Fruit fly (Drosophila melanogaster) whole organism, embryonic: ENCODE measurements around the gene Shmt.

Source experiments
- Aef1 ChIP-seq: fragments of 200-800 bp; sonication (Bioruptor generic); IDR thresholded peaks from 3 replicates; pipeline ENCODE4 v1.3.6; 2022; ENCODE audit warnings: missing biosample characterization, missing genetic modification characterization
- Awh ChIP-seq: fragments of 200-800 bp; sonication (Bioruptor generic); IDR thresholded peaks from 2 replicates; pipeline ENCODE4, ENCODE4 v1.3.6; 2022; ENCODE audit warnings: missing biosample characterization, missing genetic modification characterization
- CG11504 ChIP-seq: fragments of 200-800 bp; sonication (Bioruptor generic); optimal IDR thresholded peaks from 3 replicates; lab custom pipeline; 2019; ENCODE audit warnings: missing biosample characterization, mild to moderate bottlenecking, missing genetic modification characterization, moderate library complexity
- CG12071 ChIP-seq: fragments of 200-800 bp; sonication (Bioruptor generic); optimal IDR thresholded peaks from 3 replicates; lab custom pipeline; 2018; ENCODE audit warnings: missing biosample characterization, mild to moderate bottlenecking, missing genetic modification characterization
- CG12155 ChIP-seq: fragments of 200-800 bp; sonication (Bioruptor generic); optimal IDR thresholded peaks from 3 replicates; lab custom pipeline; 2016; ENCODE audit warnings: missing biosample characterization, missing genetic modification characterization
- CG13296 ChIP-seq: fragments of 200-800 bp; sonication (Bioruptor generic); optimal IDR thresholded peaks from 3 replicates; lab custom pipeline; 2018; ENCODE audit warnings: missing biosample characterization, mild to moderate bottlenecking, missing genetic modification characterization
- CG15073 ChIP-seq: fragments of 200-800 bp; sonication (Bioruptor generic); optimal IDR thresholded peaks from 2 replicates; lab custom pipeline; 2016; ENCODE audit warnings: missing biosample characterization, missing genetic modification characterization
- CG15601 ChIP-seq: fragments of 200-800 bp; sonication (Bioruptor generic); optimal IDR thresholded peaks from 3 replicates; lab custom pipeline; 2019; ENCODE audit warnings: missing biosample characterization, mild to moderate bottlenecking, missing genetic modification characterization, moderate library complexity
- CG17385 ChIP-seq: fragments of 200-800 bp; sonication (Bioruptor generic); optimal IDR thresholded peaks from 3 replicates; lab custom pipeline; 2018; ENCODE audit warnings: missing biosample characterization, mild to moderate bottlenecking, missing genetic modification characterization
- CG1832 ChIP-seq: fragments of 200-800 bp; sonication (Bioruptor generic); optimal IDR thresholded peaks from 2 replicates; lab custom pipeline; 2017; ENCODE audit warnings: missing biosample characterization, mild to moderate bottlenecking, missing genetic modification characterization, inconsistent platforms
- CG31441 ChIP-seq: fragments of 200-800 bp; sonication (Bioruptor generic); IDR thresholded peaks from 2 replicates; pipeline ENCODE4 v1.3.6; 2022; ENCODE audit warnings: missing biosample characterization, missing genetic modification characterization
- CG3163 ChIP-seq: fragments of 200-800 bp; sonication (Bioruptor generic); optimal IDR thresholded peaks from 3 replicates; lab custom pipeline; 2016; ENCODE audit warnings: missing biosample characterization, missing genetic modification characterization
- CG33213 ChIP-seq: fragments of 200-800 bp; sonication (Bioruptor generic); optimal IDR thresholded peaks from 3 replicates; lab custom pipeline; 2016; ENCODE audit warnings: missing biosample characterization, missing genetic modification characterization
- CG4617 ChIP-seq: fragments of 200-800 bp; sonication (Bioruptor generic); optimal IDR thresholded peaks from 3 replicates; lab custom pipeline; 2016; ENCODE audit warnings: missing biosample characterization, missing genetic modification characterization, borderline replicate concordance
- CG4820 ChIP-seq: fragments of 200-800 bp; sonication (Bioruptor generic); optimal IDR thresholded peaks from 3 replicates; lab custom pipeline; 2016; ENCODE audit warnings: missing biosample characterization, missing genetic modification characterization
- CG5180 ChIP-seq: fragments of 200-800 bp; sonication (Bioruptor generic); optimal IDR thresholded peaks from 3 replicates; lab custom pipeline; 2017; ENCODE audit warnings: missing biosample characterization, missing genetic modification characterization, mild to moderate bottlenecking, moderate library complexity, missing genetic modification reagents
- CG7357 ChIP-seq: fragments of 200-800 bp; sonication (Bioruptor generic); IDR thresholded peaks from 3 replicates; pipeline ENCODE4 v1.3.6; 2022; ENCODE audit warnings: missing biosample characterization, missing genetic modification characterization
- CG7745 ChIP-seq: fragments of 200-800 bp; sonication (Bioruptor generic); optimal IDR thresholded peaks from 2 replicates; lab custom pipeline; 2018; ENCODE audit warnings: missing biosample characterization, mild to moderate bottlenecking, missing genetic modification characterization, moderate library complexity
- CG7987 ChIP-seq: fragments of 200-800 bp; sonication (Bioruptor generic); optimal IDR thresholded peaks from 2 replicates; lab custom pipeline; 2018; ENCODE audit warnings: missing biosample characterization, mild to moderate bottlenecking, missing genetic modification characterization, moderate library complexity
- CG9817 ChIP-seq: fragments of 200-800 bp; sonication (Bioruptor generic); optimal IDR thresholded peaks from 2 replicates; lab custom pipeline; 2018; ENCODE audit warnings: missing biosample characterization, mild to moderate bottlenecking, missing genetic modification characterization, moderate library complexity
- Doc2 ChIP-seq: fragments of 200-800 bp; sonication (Bioruptor generic); IDR thresholded peaks from 2 replicates; pipeline ENCODE4 v1.3.6; 2022; ENCODE audit warnings: missing biosample characterization, missing genetic modification characterization
- Ets97D ChIP-seq: fragments of 200-800 bp; sonication (Bioruptor generic); optimal IDR thresholded peaks from 3 replicates; lab custom pipeline; 2016; ENCODE audit warnings: missing biosample characterization, missing genetic modification characterization
- HHEX ChIP-seq: fragments of 200-800 bp; sonication (Bioruptor generic); optimal IDR thresholded peaks from 3 replicates; lab custom pipeline; 2017; ENCODE audit warnings: missing biosample characterization, mild to moderate bottlenecking, missing genetic modification characterization, missing genetic modification reagents
- HmgD ChIP-seq: fragments of 200-800 bp; sonication (Bioruptor generic); optimal IDR thresholded peaks from 3 replicates; lab custom pipeline; 2016; ENCODE audit warnings: missing biosample characterization, missing genetic modification characterization
- Med ChIP-seq: fragments of 200-800 bp; sonication (Bioruptor generic); peaks from one replicate; lab custom pipeline; 2016; ENCODE audit warnings: missing biosample characterization, missing genetic modification characterization, mild to moderate bottlenecking, inconsistent platforms, moderate library complexity
- NC2β ChIP-seq: fragments of 200-800 bp; sonication (Bioruptor generic); optimal IDR thresholded peaks from 2 replicates; lab custom pipeline; 2016; ENCODE audit warnings: missing biosample characterization, missing genetic modification characterization
- Nf-YA ChIP-seq: fragments of 200-800 bp; sonication (Bioruptor generic); IDR thresholded peaks from 2 replicates; pipeline ENCODE4 v1.3.6; 2022; ENCODE audit warnings: missing biosample characterization, missing genetic modification characterization
- Oli ChIP-seq: fragments of 200-800 bp; sonication (Bioruptor generic); optimal IDR thresholded peaks from 2 replicates; lab custom pipeline; 2018; ENCODE audit warnings: missing biosample characterization, mild to moderate bottlenecking, missing genetic modification characterization, moderate library complexity
- Rx ChIP-seq: fragments of 200-800 bp; sonication (Bioruptor generic); IDR thresholded peaks from 2 replicates; pipeline ENCODE4 v1.3.6; 2022; ENCODE audit warnings: missing biosample characterization, missing genetic modification characterization
- Six4 ChIP-seq: fragments of 200-800 bp; sonication (Bioruptor generic); optimal IDR thresholded peaks from 2 replicates; lab custom pipeline; 2016; ENCODE audit warnings: missing biosample characterization, missing genetic modification characterization
- Sry-δ ChIP-seq: fragments of 200-800 bp; sonication (Bioruptor generic); optimal IDR thresholded peaks from 2 replicates; lab custom pipeline; 2016; ENCODE audit warnings: missing biosample characterization, missing genetic modification characterization
- Stat92E ChIP-seq, 3 experiments: fragments of >200 bp in 2 of 3; fragments of 200-800 bp in 1 of 3; sonication (Bioruptor generic) in 1 of 3; optimal IDR thresholded peaks; 2 replicates each; lab custom pipeline; 2017 to 2019; ENCODE audit warnings: missing biosample characterization in 3 of 3, missing genetic modification characterization in 3 of 3, mild to moderate bottlenecking in 1 of 3, moderate library complexity in 1 of 3
- Taf1 ChIP-seq: fragments of 200-800 bp; sonication (Bioruptor generic); IDR thresholded peaks from 2 replicates; pipeline ENCODE4 v1.3.6; 2022; ENCODE audit warnings: missing biosample characterization, missing genetic modification characterization
- ci ChIP-seq: fragments of 200-800 bp; sonication (Bioruptor generic); IDR thresholded peaks from 3 replicates; pipeline ENCODE4 v1.3.6; 2022; ENCODE audit warnings: missing biosample characterization, missing genetic modification characterization
- dan ChIP-seq: fragments of 200-800 bp; sonication (Bioruptor generic); IDR thresholded peaks from 2 replicates; pipeline ENCODE4 v1.3.6; 2022; ENCODE audit warnings: missing biosample characterization, missing genetic modification characterization
- danr ChIP-seq: fragments of 200-800 bp; sonication (Bioruptor generic); IDR thresholded peaks from 2 replicates; pipeline ENCODE4 v1.3.6; 2022; ENCODE audit warnings: missing biosample characterization, missing genetic modification characterization
- dm ChIP-seq: fragments of 200-800 bp; sonication (Bioruptor generic); optimal IDR thresholded peaks from 3 replicates; lab custom pipeline; 2016; ENCODE audit warnings: missing biosample characterization, missing genetic modification characterization
- eyg ChIP-seq: fragments of 200-800 bp; sonication (Bioruptor generic); optimal IDR thresholded peaks from 3 replicates; lab custom pipeline; 2016; ENCODE audit warnings: missing biosample characterization, missing genetic modification characterization
- gce ChIP-seq: fragments of 200-800 bp; sonication (Bioruptor generic); IDR thresholded peaks from 3 replicates; pipeline ENCODE4 v1.3.6; 2022; ENCODE audit warnings: missing biosample characterization, missing genetic modification characterization
- mirr ChIP-seq: fragments of 200-800 bp; sonication (Bioruptor generic); optimal IDR thresholded peaks from 3 replicates; lab custom pipeline; 2018; ENCODE audit warnings: missing biosample characterization, mild to moderate bottlenecking, missing genetic modification characterization
- ranshi ChIP-seq: fragments of 200-800 bp; sonication (Bioruptor generic); IDR thresholded peaks from 2 replicates; pipeline ENCODE4 v1.3.6; 2022; ENCODE audit warnings: missing biosample characterization, missing genetic modification characterization
- row ChIP-seq: fragments of 200-800 bp; sonication (Bioruptor generic); IDR thresholded peaks from 3 replicates; pipeline ENCODE4 v1.3.6; 2022; ENCODE audit warnings: missing biosample characterization, missing genetic modification characterization
- slbo ChIP-seq: fragments of 200-800 bp; sonication (Bioruptor generic); IDR thresholded peaks from 2 replicates; pipeline ENCODE4 v1.3.6; 2022; ENCODE audit warnings: missing biosample characterization, missing genetic modification characterization
- slp2 ChIP-seq: fragments of 200-800 bp; sonication (Bioruptor generic); optimal IDR thresholded peaks from 2 replicates; lab custom pipeline; 2016; ENCODE audit warnings: missing biosample characterization, missing genetic modification characterization
- sqz ChIP-seq: fragments of 200-800 bp; sonication (Bioruptor generic); optimal IDR thresholded peaks from 3 replicates; lab custom pipeline; 2018; ENCODE audit warnings: missing biosample characterization, mild to moderate bottlenecking, missing genetic modification characterization
- tin ChIP-seq: fragments of 200-800 bp; sonication (Bioruptor generic); optimal IDR thresholded peaks from 3 replicates; lab custom pipeline; 2016; ENCODE audit warnings: missing biosample characterization, missing genetic modification characterization
- tio ChIP-seq: fragments of 200-800 bp; sonication (Bioruptor generic); optimal IDR thresholded peaks from 2 replicates; lab custom pipeline; 2017; ENCODE audit warnings: missing biosample characterization, missing genetic modification characterization, inconsistent platforms
- trem ChIP-seq: fragments of 200-800 bp; optimal IDR thresholded peaks from 3 replicates; lab custom pipeline; 2019; ENCODE audit warnings: missing biosample characterization, mild to moderate bottlenecking, missing genetic modification characterization, moderate library complexity
- usp ChIP-seq: fragments of >200 bp; optimal IDR thresholded peaks from 2 replicates; lab custom pipeline; 2017; ENCODE audit warnings: missing biosample characterization, missing genetic modification characterization
- wdn ChIP-seq: fragments of 200-800 bp; sonication (Bioruptor generic); IDR thresholded peaks from 2 replicates; pipeline ENCODE4 v1.3.6; 2022; ENCODE audit warnings: missing biosample characterization, missing genetic modification characterization

Shmt gene

DNA sequence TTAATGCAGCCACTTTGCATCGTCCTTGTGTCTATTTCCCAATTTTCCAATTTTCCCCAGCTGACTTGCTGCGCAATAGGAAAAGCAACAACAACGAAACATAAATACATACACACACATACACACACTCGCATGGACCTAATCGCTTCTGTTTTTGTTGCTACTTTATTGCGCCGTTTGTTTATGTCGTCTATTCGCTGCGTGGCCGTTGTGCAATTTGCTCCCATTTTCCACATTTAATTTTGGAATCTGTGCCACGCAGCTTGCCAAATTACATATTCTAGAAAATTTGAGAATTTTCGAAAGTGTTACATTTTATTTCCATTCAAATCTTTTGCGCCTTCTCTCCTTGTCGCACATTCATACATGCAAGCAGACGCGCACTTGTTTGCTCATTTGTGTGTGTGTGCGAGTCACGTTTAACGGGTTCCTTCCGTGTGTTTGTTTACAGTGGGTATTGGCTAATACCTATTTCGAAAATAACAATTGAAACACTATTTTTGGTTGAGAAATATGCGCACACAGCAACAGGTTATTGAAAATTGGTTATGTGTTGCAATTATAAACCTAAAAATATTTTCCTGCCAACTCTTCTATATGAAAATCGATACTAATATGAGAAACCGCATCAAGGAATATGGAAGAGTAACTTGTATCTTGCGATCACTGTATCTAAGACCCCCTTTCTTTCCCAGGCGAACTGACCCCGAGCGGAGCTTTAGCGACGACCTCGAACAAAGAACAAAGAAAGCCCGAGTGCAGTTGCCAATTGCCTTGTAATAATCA, 36.3 kb downstream of the Shmt start (continued):
- TF ChIP-seq mirr (GFP tag; lab: Kevin White, UChicago) (peak; percentile 27), CG9817 (tag; lab: Kevin White, UChicago) (peak; percentile 39), sqz (GFP tag; lab: Kevin White, UChicago) (no peak), CG31441 (peak; percentile 40; the same call in 1 of the 2 replicates), CG3163 (GFP tag; lab: Kevin White, UChicago) (no peak), HmgD (GFP tag; lab: Kevin White, UChicago) (no peak), CG15601 (tag; lab: Kevin White, UChicago) (peak; percentile 51), NC2β (GFP tag; lab: Kevin White, UChicago) (no peak), CG15073 (GFP tag; lab: Kevin White, UChicago) (no peak), CG5180 (GFP tag; lab: Kevin White, UChicago) (no peak), Rx (GFP tag; lab: Robert Waterston, UW) (0 out of 2 replicates have a peak, but pooled peaks have one; percentile 5), CG12071 (peak; percentile 51), ci (GFP tag; lab: Robert Waterston, UW) (peak; percentile 60; the same call in 2 of the 3 replicates), Oli (tag; lab: Kevin White, UChicago) (peak; percentile 46), Med (GFP tag; lab: Kevin White, UChicago) (peak; percentile 90), slp2 (GFP tag; lab: Kevin White, UChicago) (no peak), eyg (GFP tag; lab: Kevin White, UChicago) (no peak), trem (tag; lab: Kevin White, UChicago) (peak; percentile 18), CG4820 (GFP tag; lab: Kevin White, UChicago) (peak; percentile 29), CG11504 (tag; lab: Kevin White, UChicago) (peak; percentile 52), tio (GFP tag; lab: Kevin White, UChicago) (no peak), CG7357 (GFP tag; lab: Robert Waterston, UW) (0 out of 3 replicates have a peak, but pooled peaks have one; percentile 5), Ets97D (peak; percentile 15), CG7987 (GFP tag; lab: Kevin White, UChicago) (peak; percentile 62), CG12155 (GFP tag; lab: Kevin White, UChicago) (peak; percentile 38), Stat92E (GFP tag; optimal IDR thresholded peaks at IDR 0.05; lab: Kevin White, UChicago) (no peak), wdn (GFP tag; lab: Robert Waterston, UW) (no peak; the same call in 1 of the 2 replicates), gce (GFP tag; lab: Robert Waterston, UW) (0 out of 3 replicates have a peak, but pooled peaks have one; percentile 44), CG33213 (GFP tag; lab: Kevin White, UChicago) (peak; percentile 20), CG1832 (GFP tag; lab: Kevin White, UChicago) (no peak), Six4 (GFP tag; lab: Kevin White, UChicago) (no peak), dm (GFP tag; lab: Kevin White, UChicago) (peak; percentile 2), Doc2 (no peak), CG17385 (GFP tag; lab: Kevin White, UChicago) (peak; percentile 37), danr (GFP tag; lab: Robert Waterston, UW) (no peak), slbo (GFP tag; lab: Robert Waterston, UW) (peak; percentile 52), ranshi (GFP tag; lab: Robert Waterston, UW) (0 out of 2 replicates have a peak, but pooled peaks have one; percentile 27), CG4617 (no peak), CG7745 (tag; lab: Kevin White, UChicago) (no peak), CG13296 (GFP tag; lab: Kevin White, UChicago) (peak; percentile 47), tin (GFP tag; lab: Kevin White, UChicago) (peak; percentile 32), row (GFP tag; lab: Robert Waterston, UW) (peak; percentile 81), dan (no peak), Aef1 (GFP tag; lab: Robert Waterston, UW) (no peak; the same call in 2 of the 3 replicates), usp (GFP tag; lab: Kevin White, UChicago) (no peak), Sry-δ (GFP tag; lab: Kevin White, UChicago) (no peak), HHEX (GFP tag; lab: Kevin White, UChicago) (no peak), Awh (GFP tag; lab: Robert Waterston, UW) (no peak), Taf1 (GFP tag; lab: Robert Waterston, UW) (no peak), Nf-YA (GFP tag; lab: Robert Waterston, UW) (no peak)
